Worm (Caenorhabditis elegans) whole organism, young adult: Measurements from ENCODE around the gene C01G5.7.

ENCODE experiments used
- B0035.1 ChIP-seq: sonication (generic microtip); optimal IDR thresholded peaks from 2 replicates; lab custom pipeline; 2016; ENCODE audit warnings: missing genetic modification characterization, mild to moderate bottlenecking, missing compliant biosample characterization, missing genotype, missing genetic modification reagents
- B0261.1 ChIP-seq: sonication (generic microtip); optimal IDR thresholded peaks from 2 replicates; lab custom pipeline; 2016; ENCODE audit warnings: mild to moderate bottlenecking, missing genetic modification characterization, moderate library complexity, missing compliant biosample characterization
- B0336.3 ChIP-seq: fragments of 200-800 bp; sonication (Bioruptor generic); IDR thresholded peaks from 2 replicates; pipeline ENCODE4 v1.3.6; 2022; ENCODE audit warnings: missing genetic modification characterization, missing compliant biosample characterization
- C06A6.2 ChIP-seq: fragments of 200-800 bp; sonication (Bioruptor generic); conservative IDR thresholded peaks from 2 replicates; pipeline ENCODE4 v1.3.6; 2022; ENCODE audit warnings: missing genetic modification characterization, missing compliant biosample characterization
- F10E7.11 ChIP-seq: sonication (generic microtip); optimal IDR thresholded peaks from 2 replicates; lab custom pipeline; 2017; ENCODE audit warnings: mild to moderate bottlenecking, missing genetic modification characterization, moderate library complexity, missing compliant biosample characterization
- F37B4.10 ChIP-seq: fragments of 200-800 bp; sonication (Bioruptor generic); IDR thresholded peaks from 2 replicates; pipeline ENCODE4 v1.3.6; 2022; ENCODE audit warnings: missing genetic modification characterization, missing compliant biosample characterization
- T07F8.4 ChIP-seq: sonication (generic microtip); optimal IDR thresholded peaks from 2 replicates; lab custom pipeline; 2016; ENCODE audit warnings: mild to moderate bottlenecking, missing genetic modification characterization, moderate library complexity, missing compliant biosample characterization
- Y53G8AR.9 ChIP-seq: fragments of 200-800 bp; sonication (Bioruptor generic); conservative IDR thresholded peaks from 2 replicates; pipeline ENCODE4 v1.3.6; 2022; ENCODE audit warnings: missing genetic modification reagents, missing genetic modification characterization, missing compliant biosample characterization
- Y79H2A.3 ChIP-seq: fragments of 200-800 bp; sonication (Bioruptor generic); conservative IDR thresholded peaks from 2 replicates; pipeline ENCODE4 v1.3.6; 2022; ENCODE audit warnings: missing genetic modification reagents, missing genetic modification characterization, missing compliant biosample characterization
- Y95B8A.8 ChIP-seq: fragments of 200-800 bp; sonication (Bioruptor generic); IDR thresholded peaks from 2 replicates; pipeline ENCODE4 v1.3.6; 2022; ENCODE audit warnings: missing genetic modification reagents, missing genetic modification characterization, missing compliant biosample characterization
- ZK185.1 ChIP-seq: sonication (generic microtip); optimal IDR thresholded peaks from 2 replicates; lab custom pipeline; 2016; ENCODE audit warnings: mild to moderate bottlenecking, missing genetic modification characterization, missing compliant biosample characterization; ENCODE audit not compliant: poor library complexity, severe bottlenecking
- aptf-3 ChIP-seq: fragments of 200-800 bp; sonication (Bioruptor generic); IDR thresholded peaks from 2 replicates; pipeline ENCODE4 v1.3.6; 2022; ENCODE audit warnings: missing genetic modification characterization, missing compliant biosample characterization
- bed-2 ChIP-seq: fragments of 200-800 bp; sonication (Bioruptor generic); IDR thresholded peaks from 2 replicates; pipeline ENCODE4 v1.3.6; 2022; ENCODE audit warnings: missing genetic modification reagents, missing genetic modification characterization, missing compliant biosample characterization
- ccch-3 ChIP-seq: fragments of 200-800 bp; sonication (Bioruptor generic); optimal IDR thresholded peaks from 2 replicates; lab custom pipeline; 2018; ENCODE audit warnings: mild to moderate bottlenecking, missing genetic modification characterization, missing compliant biosample characterization
- cebp-2 ChIP-seq: fragments of 200-800 bp; sonication (Bioruptor generic); IDR thresholded peaks from 2 replicates; pipeline ENCODE4 v1.3.6; 2022; ENCODE audit warnings: missing genetic modification characterization, missing compliant biosample characterization
- ceh-100 ChIP-seq: fragments of 200-800 bp; sonication (Bioruptor generic); IDR thresholded peaks from 2 replicates; pipeline ENCODE4 v1.3.6; 2022; ENCODE audit warnings: missing genetic modification reagents, missing genetic modification characterization, missing compliant biosample characterization
- ceh-40 ChIP-seq: fragments of 200-800 bp; sonication (Bioruptor generic); IDR thresholded peaks from 2 replicates; pipeline ENCODE4 v1.3.6; 2022; ENCODE audit warnings: missing genetic modification characterization, missing compliant biosample characterization
- ceh-79 ChIP-seq: sonication (generic microtip); optimal IDR thresholded peaks from 2 replicates; lab custom pipeline; 2017; ENCODE audit warnings: mild to moderate bottlenecking, missing genetic modification characterization, missing compliant biosample characterization
- ceh-91 ChIP-seq: fragments of 200-800 bp; sonication (Bioruptor generic); IDR thresholded peaks from 2 replicates; pipeline ENCODE4 v1.3.6; 2022; ENCODE audit warnings: missing genetic modification reagents, missing genetic modification characterization, missing compliant biosample characterization
- die-1 ChIP-seq: sonication (generic microtip); optimal IDR thresholded peaks from 2 replicates; lab custom pipeline; 2016; ENCODE audit warnings: missing genotype, mild to moderate bottlenecking, missing genetic modification characterization, missing compliant biosample characterization
- gei-17 ChIP-seq: fragments of 200-800 bp; sonication (Bioruptor generic); optimal IDR thresholded peaks from 2 replicates; lab custom pipeline; 2018; ENCODE audit warnings: mild to moderate bottlenecking, missing genetic modification characterization, missing compliant biosample characterization
- lsy-27 ChIP-seq: sonication (generic microtip); optimal IDR thresholded peaks from 2 replicates; lab custom pipeline; 2017; ENCODE audit warnings: missing genetic modification characterization, mild to moderate bottlenecking, missing compliant biosample characterization, antibody characterized with exemption, missing genotype, borderline replicate concordance; ENCODE audit not compliant: insufficient read depth
- madf-3 ChIP-seq: fragments of 200-800 bp; sonication (Bioruptor generic); IDR thresholded peaks from 2 replicates; pipeline ENCODE4 v1.3.6; 2022; ENCODE audit warnings: missing genetic modification reagents, missing genetic modification characterization, missing compliant biosample characterization
- madf-6 ChIP-seq: fragments of 200-800 bp; sonication (Bioruptor generic); IDR thresholded peaks from 2 replicates; pipeline ENCODE4 v1.3.6; 2022; ENCODE audit warnings: missing genetic modification reagents, missing genetic modification characterization, missing compliant biosample characterization
- mes-4 ChIP-seq: sonication (generic microtip); optimal IDR thresholded peaks from 2 replicates; lab custom pipeline; 2016; ENCODE audit warnings: missing genotype, missing genetic modification characterization, missing compliant biosample characterization
- mxl-1 ChIP-seq: sonication (generic microtip); optimal IDR thresholded peaks from 2 replicates; lab custom pipeline; 2016; ENCODE audit warnings: missing genetic modification characterization, missing compliant biosample characterization
- nfya-2 ChIP-seq: fragments of 200-800 bp; sonication (Bioruptor generic); IDR thresholded peaks from 2 replicates; pipeline ENCODE4 v1.3.6; 2022; ENCODE audit warnings: missing genetic modification reagents, missing genetic modification characterization, missing compliant biosample characterization
- nhr-90 ChIP-seq: sonication (generic microtip); optimal IDR thresholded peaks from 2 replicates; lab custom pipeline; 2016; ENCODE audit warnings: missing genotype, mild to moderate bottlenecking, missing genetic modification characterization, missing compliant biosample characterization
- pha-4 ChIP-seq: fragments of 150-350 bp; sonication (generic microtip); optimal IDR thresholded peaks from 2 replicates; lab custom pipeline; 2014; ENCODE audit warnings: missing biosample characterization, missing genetic modification reagents, missing genetic modification characterization
- rcor-1 ChIP-seq: fragments of 200-800 bp; sonication (Bioruptor generic); IDR thresholded peaks from 2 replicates; pipeline ENCODE4 v1.3.6; 2022; ENCODE audit warnings: missing genetic modification reagents, missing genetic modification characterization, missing compliant biosample characterization
- sdz-38 ChIP-seq: sonication (generic microtip); optimal IDR thresholded peaks from 2 replicates; lab custom pipeline; 2016; ENCODE audit warnings: missing genotype, missing genetic modification characterization, missing compliant biosample characterization
- snpc-1.1 ChIP-seq: sonication (generic microtip); optimal IDR thresholded peaks from 2 replicates; lab custom pipeline; 2017; ENCODE audit warnings: missing genetic modification characterization, mild to moderate bottlenecking, missing compliant biosample characterization, antibody characterized with exemption, moderate library complexity, missing genotype, missing genetic modification reagents; ENCODE audit not compliant: insufficient read depth
- somi-1 ChIP-seq: fragments of 200-800 bp; sonication (Bioruptor generic); optimal IDR thresholded peaks from 2 replicates; lab custom pipeline; 2018; ENCODE audit warnings: mild to moderate bottlenecking, missing genetic modification characterization, missing compliant biosample characterization
- tlf-1 ChIP-seq: fragments of 200-800 bp; sonication (Bioruptor generic); optimal IDR thresholded peaks from 2 replicates; lab custom pipeline; 2018; ENCODE audit warnings: mild to moderate bottlenecking, missing genetic modification characterization, missing compliant biosample characterization
- unc-130 ChIP-seq: sonication (generic microtip); optimal IDR thresholded peaks from 2 replicates; lab custom pipeline; 2016; ENCODE audit warnings: missing genetic modification reagents, missing genetic modification characterization, missing compliant biosample characterization
- unc-62 ChIP-seq: fragments of 150-350 bp; optimal IDR thresholded peaks from 2 replicates; lab custom pipeline; 2014; ENCODE audit warnings: missing biosample characterization, missing genetic modification reagents, missing genetic modification characterization
- ztf-3 ChIP-seq: fragments of 200-800 bp; sonication (Bioruptor generic); optimal IDR thresholded peaks from 2 replicates; lab custom pipeline; 2018; ENCODE audit warnings: mild to moderate bottlenecking, missing genetic modification characterization, missing compliant biosample characterization

C01G5.7 gene

DNA sequence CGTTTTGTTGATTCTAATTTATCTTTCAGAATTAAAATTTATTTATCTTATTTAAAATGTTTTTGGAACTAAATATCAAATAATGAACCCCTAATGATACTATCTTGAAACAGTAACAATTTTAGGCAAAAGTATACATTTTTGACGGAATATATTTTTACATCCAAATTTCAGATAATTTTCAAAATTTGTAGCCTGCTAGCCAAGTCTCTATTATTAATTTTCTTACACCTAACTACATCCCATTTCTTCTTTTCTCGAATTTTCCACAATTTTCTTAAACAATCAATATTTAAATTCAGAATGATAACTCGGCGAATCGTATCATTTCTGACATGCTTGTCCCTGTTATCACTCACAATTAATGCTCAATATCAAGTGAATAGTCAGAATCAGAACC lies 11.5 kb upstream of the C01G5.7 start, which contains the start of gene pqn-89:
TSS of gene pqn-89 (plus strand) at position 301 of the 400 bp plus-strand sequence.
- TF ChIP-seq sdz-38 (tag; lab: Kevin White, UChicago) (no peak), T07F8.4 (tag; lab: Kevin White, UChicago) (no peak), ceh-91 (GFP tag; lab: Robert Waterston, UW) (no peak), mes-4 (tag; lab: Kevin White, UChicago) (no peak), snpc-1.1 (no peak), ceh-40 (GFP tag; lab: Robert Waterston, UW) (no peak), Y95B8A.8 (GFP tag; lab: Robert Waterston, UW) (no peak), mxl-1 (tag; lab: Kevin White, UChicago) (no peak), F10E7.11 (tag; lab: Kevin White, UChicago) (no peak), F37B4.10 (GFP tag; lab: Robert Waterston, UW) (no peak), ceh-100 (GFP tag; lab: Robert Waterston, UW) (no peak), ZK185.1 (no peak), Y53G8AR.9 (GFP tag; lab: Robert Waterston, UW) (no peak), unc-62 (no peak), somi-1 (no peak), bed-2 (GFP tag; lab: Robert Waterston, UW) (no peak), die-1 (tag; lab: Kevin White, UChicago) (no peak), aptf-3 (GFP tag; lab: Robert Waterston, UW) (no peak), ztf-3 (GFP tag; lab: Kevin White, UChicago) (no peak), lsy-27 (tag; lab: Kevin White, UChicago) (no peak)

DNA sequence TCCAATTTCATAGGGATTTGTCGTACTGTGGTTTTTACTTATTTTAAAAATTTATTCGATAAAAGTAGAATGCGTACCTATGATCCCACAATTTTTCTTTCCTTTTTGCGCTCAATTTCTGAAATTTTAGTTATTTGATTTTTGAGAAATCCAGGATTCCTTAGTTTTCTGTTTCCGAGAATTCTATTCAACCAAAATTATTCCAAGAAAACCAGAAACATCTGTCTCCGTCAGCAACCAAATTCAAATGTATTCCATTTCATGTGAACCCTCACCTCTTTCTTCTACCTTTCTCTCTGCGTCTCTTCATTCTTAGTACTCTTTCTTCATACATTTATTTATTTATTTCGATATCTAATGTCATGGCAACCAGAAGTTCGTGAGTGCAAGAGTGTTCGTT lies 6.2 kb upstream of the C01G5.7 start:
- no peak for TF ChIP-seq nhr-90
- no peak for TF ChIP-seq cebp-2
- TF ChIP-seq rcor-1 (GFP tag; lab: Robert Waterston, UW): no peak
- no peak for TF ChIP-seq mxl-1 (tag; lab: Kevin White, UChicago)
- no peak for TF ChIP-seq B0035.1 (tag; lab: Kevin White, UChicago)
- TF ChIP-seq nfya-2: no peak
- no peak for TF ChIP-seq pha-4 (tag; lab: Kevin White, UChicago)
- no peak for TF ChIP-seq Y79H2A.3 (GFP tag; lab: Robert Waterston, UW)
- TF ChIP-seq snpc-1.1: no peak
- TF ChIP-seq tlf-1: no peak
- TF ChIP-seq madf-6: no peak
- no peak for TF ChIP-seq mes-4 (tag; lab: Kevin White, UChicago)
- TF ChIP-seq ccch-3: no peak
- no peak for TF ChIP-seq ceh-91 (GFP tag; lab: Robert Waterston, UW)
- TF ChIP-seq B0336.3 (GFP tag; lab: Robert Waterston, UW): no peak
- no peak for TF ChIP-seq gei-17 (GFP tag; lab: Kevin White, UChicago)
- no peak for TF ChIP-seq ceh-79 (tag; lab: Kevin White, UChicago)
- TF ChIP-seq unc-130: no peak
- TF ChIP-seq C06A6.2 (GFP tag; lab: Robert Waterston, UW): no peak

DNA sequence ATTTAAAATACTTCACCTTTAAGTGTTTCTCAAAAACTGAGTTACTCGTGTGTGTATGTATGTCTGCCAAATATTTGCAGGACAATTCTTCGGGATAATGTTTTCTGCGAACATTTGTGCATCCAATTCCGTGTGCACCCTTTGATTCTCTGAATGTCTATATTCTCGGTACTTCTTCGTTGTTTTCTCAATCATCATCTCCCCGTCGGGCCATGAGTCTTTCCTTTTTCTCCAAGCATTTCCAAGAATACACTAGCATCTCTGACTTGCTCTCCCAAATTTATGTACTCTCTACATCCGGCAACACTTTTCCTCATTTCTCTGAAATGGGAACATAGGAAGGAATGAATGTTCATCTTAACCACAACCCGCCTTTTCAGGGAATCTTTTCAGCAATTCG lies 3.3 kb upstream of the C01G5.7 start:
- no peak for TF ChIP-seq nfya-2
- TF ChIP-seq madf-3 (GFP tag; lab: Robert Waterston, UW): no peak
- no peak for TF ChIP-seq mes-4 (tag; lab: Kevin White, UChicago)
- TF ChIP-seq B0261.1: no peak
